Worm (Caenorhabditis elegans) whole organism, L4/young adult: ENCODE measurements around the gene srg-25.

ENCODE experiments used
- W03F9.2 ChIP-seq: fragments of 150-350 bp; optimal IDR thresholded peaks from 2 replicates; lab custom pipeline; 2014; ENCODE audit warnings: missing biosample characterization, missing genetic modification characterization
- dao-5 ChIP-seq: sonication (generic microtip); optimal IDR thresholded peaks from 2 replicates; lab custom pipeline; 2016; ENCODE audit warnings: missing genotype, missing genetic modification characterization, moderate library complexity, missing compliant biosample characterization
- him-1 ChIP-seq: sonication (generic microtip); optimal IDR thresholded peaks from 2 replicates; lab custom pipeline; 2016; ENCODE audit warnings: missing genotype, missing genetic modification reagents, missing genetic modification characterization, missing compliant biosample characterization

- TF ChIP-seq him-1 (tag; lab: Kevin White, UChicago) (no peak), W03F9.2 (tag; lab: Kevin White, UChicago) (no peak), dao-5 (tag; lab: Kevin White, UChicago) (no peak)
These were observed 41.0 kb downstream of the srg-25 start for ce11 chrV:5304366-5304765.
